Worm (Caenorhabditis elegans): ENCODE measurements around the gene Y47D7A.13.

DNA sequence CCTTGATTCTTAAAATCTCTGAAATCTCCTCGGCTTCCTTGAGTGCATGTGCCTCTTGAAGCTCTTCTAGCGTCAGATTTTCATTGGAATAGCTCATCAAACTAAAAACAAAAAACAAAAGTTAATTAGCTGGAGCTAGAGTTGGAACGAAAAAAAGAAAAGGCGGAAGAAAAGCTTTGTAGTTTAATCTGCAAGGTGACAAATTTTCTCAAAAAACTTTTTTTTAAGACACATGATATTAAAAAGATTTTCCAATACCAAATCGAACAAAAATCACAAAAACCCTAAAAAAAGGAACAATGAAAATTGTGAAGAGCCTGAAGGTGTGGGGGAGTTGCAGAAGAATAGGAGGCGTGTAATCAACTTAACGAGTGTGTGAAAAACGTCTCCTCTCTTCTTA is 18.9 kb upstream of the Y47D7A.13 start, which contains the start of gene gnrr-5:
- TF ChIP-seq klf-2 (GFP tag; conservative IDR thresholded peaks at IDR 0.05) (no peak), ztf-23 (GFP tag; IDR thresholded peaks at IDR 0.05) (no peak), flt-1 (GFP tag; IDR thresholded peaks at IDR 0.05) (no peak), tab-1 (GFP tag; IDR thresholded peaks at IDR 0.05) (no peak), ztf-29 (GFP tag; IDR thresholded peaks at IDR 0.05) (no peak), ref-1 (GFP tag; conservative IDR thresholded peaks at IDR 0.05) (no peak), cog-1 (tag; optimal IDR thresholded peaks at IDR 0.05) (no peak)
